Worm (Caenorhabditis elegans) whole organism, mixed stage, embryonic: ENCODE data around the gene degt-1.

Experiments
- mep-1 ChIP-seq: fragments of 150-350 bp; optimal IDR thresholded peaks from 2 replicates; lab custom pipeline; 2017; ENCODE audit warnings: missing biosample characterization, missing genetic modification reagents, missing genetic modification characterization, inconsistent platforms
- nhr-76 ChIP-seq: sonication (generic microtip); optimal IDR thresholded peaks from 2 replicates; lab custom pipeline; 2017; ENCODE audit warnings: missing biosample characterization, missing genetic modification characterization
- snpc-4 ChIP-seq: fragments of 150-350 bp; optimal IDR thresholded peaks from 2 replicates; lab custom pipeline; 2014; ENCODE audit warnings: missing biosample characterization, missing genetic modification characterization
- unc-39 ChIP-seq: fragments of 150-350 bp; optimal IDR thresholded peaks from 2 replicates; lab custom pipeline; 2014; ENCODE audit warnings: missing biosample characterization, missing genetic modification characterization

- TF ChIP-seq mep-1 (tag; lab: Kevin White, UChicago) (no peak), nhr-76 (tag; lab: Kevin White, UChicago) (no peak), snpc-4 (no peak), unc-39 (tag; lab: Kevin White, UChicago) (no peak)
Observed at ce11 chrV:10493150-10493549, 47.0 kb upstream of the degt-1 start, which contains the start of gene ugt-33.
